Worm (Caenorhabditis elegans) whole organism, L4/young adult: ENCODE data around the gene T24C4.5.

ENCODE experiments used
- W03F9.2 ChIP-seq: fragments of 150-350 bp; optimal IDR thresholded peaks from 2 replicates; lab custom pipeline; 2014; ENCODE audit warnings: missing biosample characterization, missing genetic modification characterization
- dao-5 ChIP-seq: sonication (generic microtip); optimal IDR thresholded peaks from 2 replicates; lab custom pipeline; 2016; ENCODE audit warnings: missing genotype, missing genetic modification characterization, moderate library complexity, missing compliant biosample characterization
- him-1 ChIP-seq: sonication (generic microtip); optimal IDR thresholded peaks from 2 replicates; lab custom pipeline; 2016; ENCODE audit warnings: missing genotype, missing genetic modification reagents, missing genetic modification characterization, missing compliant biosample characterization

The T24C4.5 gene

DNA sequence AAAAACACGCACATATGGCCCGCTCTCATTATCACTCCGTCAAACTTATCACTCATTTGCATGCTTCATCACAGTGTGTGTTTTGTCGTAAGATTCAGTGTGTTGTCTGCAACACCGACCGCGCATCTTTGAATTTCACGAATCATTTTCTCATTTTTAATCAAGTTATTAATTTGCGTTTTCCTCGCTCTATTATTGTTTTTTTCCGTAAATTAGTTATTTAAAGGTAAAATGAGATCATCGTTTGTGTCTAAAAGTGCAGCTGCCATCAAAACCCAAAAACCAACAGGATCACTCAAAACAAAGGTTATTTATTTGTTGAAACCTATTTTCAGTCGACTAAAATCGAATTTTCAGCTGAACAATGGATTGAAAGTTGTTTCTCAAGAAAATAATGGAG, at the start of gene T24C4.5, which contains the start of gene ucr-2.3:
Gene T24C4.5, minus strand, starts transcription at position 101 of the 400 bp plus-strand sequence.
Gene ucr-2.3, plus strand, starts transcription at position 227 of the 400 bp plus-strand sequence.
- no peak for TF ChIP-seq W03F9.2 (tag; lab: Kevin White, UChicago)
- TF ChIP-seq dao-5, result no peak
- no peak for TF ChIP-seq him-1 (tag; lab: Kevin White, UChicago)

DNA sequence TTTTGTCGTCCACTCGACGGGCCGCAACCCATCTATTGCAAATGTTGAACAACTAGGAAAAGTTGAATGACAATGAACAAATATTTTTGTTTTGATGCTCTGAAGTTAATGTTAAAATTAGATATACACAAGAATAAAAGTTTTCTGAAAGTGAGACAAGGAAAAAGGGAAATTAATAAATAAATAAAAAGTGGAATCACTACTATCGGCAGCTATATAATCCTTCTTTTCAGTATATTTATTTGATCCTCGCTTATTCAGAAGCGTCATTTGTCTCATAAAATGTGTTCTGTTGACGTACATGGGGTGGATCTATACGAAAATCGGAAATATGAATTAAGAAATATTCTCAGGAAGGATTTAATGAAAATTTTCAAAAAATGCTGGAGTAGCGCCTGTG, 46.7 kb upstream of the T24C4.5 start, which contains the start of gene pef-1:
Gene pef-1, minus strand, starts transcription at position 101 of the 400 bp plus-strand sequence.
- TF ChIP-seq him-1 (tag; lab: Kevin White, UChicago), result no peak
- TF ChIP-seq dao-5, result no peak
- no peak for TF ChIP-seq W03F9.2 (tag; lab: Kevin White, UChicago)

DNA sequence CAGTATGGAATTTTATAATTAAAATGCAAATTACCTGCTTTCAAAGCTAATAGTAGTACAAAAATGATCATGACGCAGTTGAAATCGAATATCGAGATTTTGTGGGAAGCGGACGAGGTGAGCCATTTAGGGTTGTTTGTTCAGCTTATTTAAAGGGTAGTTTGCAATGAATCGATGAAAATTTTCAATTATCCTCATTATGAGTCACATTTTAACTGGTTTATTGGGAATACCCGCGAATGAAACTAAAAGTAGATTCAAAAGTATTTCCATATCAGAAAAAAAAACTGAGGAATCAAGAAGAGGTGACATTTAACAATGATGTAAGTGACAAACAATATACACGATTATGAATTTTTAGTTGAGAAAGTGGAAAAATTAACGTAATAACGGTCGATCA, 39.8 kb upstream of the T24C4.5 start, which contains the start of gene F23H11.7:
Gene F23H11.7, minus strand, starts transcription at position 101 of the 400 bp plus-strand sequence.
- TF ChIP-seq W03F9.2 (tag; lab: Kevin White, UChicago) (no peak), dao-5 (no peak), him-1 (tag; lab: Kevin White, UChicago) (no peak)

DNA sequence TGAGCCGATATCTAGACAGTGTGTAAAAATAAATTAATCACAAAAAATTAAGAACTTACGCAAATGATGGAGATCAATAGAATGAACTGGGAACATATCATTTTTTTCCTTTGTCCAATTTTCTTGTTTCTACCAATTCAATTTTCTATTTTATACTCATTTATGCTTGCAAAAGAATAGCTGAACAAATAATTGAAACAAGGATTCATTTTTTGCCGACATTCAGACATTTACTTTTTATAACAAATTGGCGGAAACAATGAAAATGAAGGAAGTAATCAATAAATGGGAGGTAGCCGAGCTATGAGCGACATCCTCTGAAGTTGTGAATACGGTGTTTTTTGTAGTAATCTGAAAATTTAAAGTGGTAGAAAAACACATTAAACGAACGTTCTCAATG, 37.4 kb upstream of the T24C4.5 start, which contains the start of gene idpp-13:
Gene idpp-13, minus strand, starts transcription at position 101 of the 400 bp plus-strand sequence.
- no peak for TF ChIP-seq him-1 (tag; lab: Kevin White, UChicago)
- TF ChIP-seq dao-5, result no peak
- TF ChIP-seq W03F9.2 (tag; lab: Kevin White, UChicago), result no peak

DNA sequence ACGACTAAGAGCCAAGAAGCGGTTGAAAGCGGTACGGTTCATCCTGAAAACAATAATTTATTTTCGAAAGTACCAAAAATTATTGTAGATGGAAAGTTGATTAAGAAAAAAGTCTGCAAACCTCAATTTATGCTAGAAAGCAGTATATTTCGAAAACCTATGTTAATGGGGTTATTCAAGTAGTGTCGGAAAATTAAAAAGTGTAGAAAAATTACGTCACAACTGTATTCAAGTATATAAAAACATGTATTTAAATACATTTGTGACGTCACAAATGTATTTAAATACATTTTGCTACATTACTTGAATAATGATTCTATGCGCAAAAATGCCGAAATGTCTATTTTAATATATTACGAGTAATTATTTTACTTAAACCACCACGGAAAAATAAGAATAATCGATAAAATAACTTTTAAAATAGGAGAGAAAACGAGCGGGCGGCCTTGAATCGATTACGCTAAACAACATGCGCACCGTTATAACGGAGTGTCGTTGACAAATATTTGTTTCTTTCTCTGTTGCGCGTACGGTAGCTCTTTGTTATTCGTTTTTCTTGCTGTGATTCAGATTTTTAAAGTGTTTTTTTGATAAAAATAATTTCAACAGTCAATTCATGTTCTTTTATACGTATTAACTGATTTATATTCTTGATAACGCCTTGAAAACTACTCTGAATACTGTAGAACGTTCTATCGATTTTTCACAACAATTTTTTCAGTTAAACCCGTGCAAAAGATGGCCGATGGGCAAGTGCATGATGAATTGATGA, 31.2 kb upstream of the T24C4.5 start, which contains the start of the genes F23H11.5 and bra-2:
Gene F23H11.5, minus strand, starts transcription at position 51 of the 772 bp plus-strand sequence.
Gene bra-2, plus strand, starts transcription at position 722 of the 772 bp plus-strand sequence.
- TF ChIP-seq W03F9.2 (tag; lab: Kevin White, UChicago) (no peak), him-1 (tag; lab: Kevin White, UChicago) (no peak), dao-5 (no peak)

DNA sequence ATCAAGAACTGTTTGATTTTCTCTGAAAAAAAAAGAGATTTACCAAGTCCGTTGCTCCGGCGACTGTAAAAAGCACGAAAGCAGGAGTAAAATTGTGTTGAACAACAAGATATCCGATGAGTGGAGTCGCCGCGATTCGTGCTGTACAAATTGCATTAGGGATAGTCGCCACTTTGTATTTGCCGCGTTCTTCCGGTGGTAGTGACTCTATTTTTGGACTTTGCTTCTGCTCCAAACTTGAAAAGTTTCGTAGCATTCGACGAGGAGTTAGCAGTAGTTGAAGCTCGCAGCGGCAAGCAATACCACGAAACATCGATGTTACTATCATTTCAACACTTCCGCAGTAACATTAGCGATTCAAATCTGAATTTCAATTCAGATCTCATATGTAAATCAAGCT, 30.0 kb upstream of the T24C4.5 start, which contains the start of gene crls-1:
Gene crls-1, minus strand, starts transcription at position 363 of the 400 bp plus-strand sequence.
- TF ChIP-seq him-1 (tag; lab: Kevin White, UChicago), result no peak
- TF ChIP-seq dao-5, result no peak
- TF ChIP-seq W03F9.2 (tag; lab: Kevin White, UChicago), result no peak

DNA sequence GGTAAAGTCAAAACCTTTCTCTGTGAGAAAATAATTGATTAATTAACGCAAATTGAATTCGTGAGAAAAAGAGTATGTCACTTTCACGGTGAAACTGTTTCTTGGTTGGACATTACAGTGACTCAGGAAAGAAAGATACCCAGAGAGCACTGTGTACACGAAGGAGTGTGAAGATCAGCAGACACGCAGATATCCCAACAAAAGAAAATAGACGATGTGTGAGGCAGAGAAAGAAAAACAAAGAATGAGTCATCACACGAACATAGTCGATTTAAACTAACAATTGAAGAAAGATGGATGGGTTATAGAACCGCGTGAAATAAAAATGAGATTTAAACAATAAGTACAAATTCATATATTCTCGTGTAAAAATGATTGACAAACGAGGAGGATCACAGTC, 28.5 kb upstream of the T24C4.5 start:
- TF ChIP-seq W03F9.2 (tag; lab: Kevin White, UChicago), result no peak
- TF ChIP-seq him-1 (tag; lab: Kevin White, UChicago), result no peak

DNA sequence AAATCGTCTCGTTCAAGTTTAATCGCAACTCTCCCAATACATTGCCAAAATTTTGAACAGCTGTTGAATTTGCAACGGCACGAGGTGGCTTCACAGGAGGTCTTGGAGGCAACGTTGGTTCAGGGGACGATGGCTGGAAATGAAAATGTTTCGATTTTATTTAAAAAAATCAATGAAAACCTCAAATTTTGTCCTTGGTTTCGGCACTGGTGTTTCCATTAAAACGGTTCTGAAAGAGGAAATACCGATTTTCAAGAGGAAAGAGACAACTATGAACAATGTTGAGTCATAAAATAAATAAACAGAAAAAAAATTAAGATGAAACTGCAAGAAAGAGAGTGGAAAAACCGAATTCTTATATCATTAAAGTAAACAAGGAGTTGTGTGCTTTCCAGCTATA, 27.8 kb upstream of the T24C4.5 start, which contains the start of gene F23H11.4:
Gene F23H11.4, minus strand, starts transcription at position 229 of the 400 bp plus-strand sequence.
- no peak for TF ChIP-seq W03F9.2 (tag; lab: Kevin White, UChicago)
- TF ChIP-seq dao-5, result no peak
- no peak for TF ChIP-seq him-1 (tag; lab: Kevin White, UChicago)

DNA sequence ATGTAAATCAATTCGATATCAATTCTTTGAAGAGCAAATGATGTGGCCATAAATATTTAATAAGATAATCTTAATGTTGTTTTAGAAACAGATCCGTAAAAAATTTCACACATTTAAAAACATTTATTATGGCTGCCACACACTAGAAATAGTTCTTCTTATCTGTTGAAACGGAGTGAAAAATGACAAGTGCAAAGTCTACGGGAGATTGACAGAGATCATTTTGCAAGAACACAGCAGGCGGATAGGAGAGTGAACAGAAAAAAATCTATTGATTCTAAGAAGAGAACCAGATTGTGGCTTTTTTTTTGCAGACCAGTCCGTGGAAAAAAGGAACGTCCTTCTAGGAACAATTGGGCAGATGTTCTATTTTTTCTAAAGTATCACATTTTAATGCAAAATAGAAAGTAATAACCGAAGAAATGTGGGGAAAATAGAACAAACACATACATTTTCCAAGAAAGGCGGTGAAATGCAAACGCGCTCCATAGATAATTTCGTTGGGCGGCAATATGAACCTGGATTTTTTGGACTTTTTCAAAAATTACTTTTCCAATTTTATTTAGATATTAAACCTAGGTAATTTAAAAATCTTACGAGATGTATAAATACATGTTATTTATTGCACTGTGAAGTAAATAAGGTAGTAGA, 22.2 kb upstream of the T24C4.5 start:
- TF ChIP-seq him-1 (tag; lab: Kevin White, UChicago), result no peak
- no peak for TF ChIP-seq W03F9.2 (tag; lab: Kevin White, UChicago)
- TF ChIP-seq dao-5, result no peak

DNA sequence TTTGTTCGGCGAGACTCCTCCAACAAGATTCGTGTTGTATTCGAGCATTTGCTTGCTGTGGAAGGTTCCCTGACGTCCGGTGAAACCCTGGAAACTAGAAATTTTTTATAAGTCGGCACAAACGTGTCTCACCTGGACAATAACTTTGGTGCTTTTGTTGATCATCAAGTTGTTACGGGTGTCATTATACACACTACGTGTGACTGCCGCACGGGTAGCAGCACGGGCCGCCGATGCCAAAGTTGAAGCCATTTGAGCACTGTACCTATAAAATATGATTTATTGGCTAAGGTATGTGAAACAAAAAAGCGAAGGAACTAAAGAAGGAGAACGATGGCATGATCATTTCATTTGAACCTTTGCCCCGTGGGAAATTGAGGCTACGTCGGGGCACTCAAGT, 21.6 kb upstream of the T24C4.5 start, which contains the start of gene sucl-2:
Gene sucl-2, minus strand, starts transcription at position 265 of the 400 bp plus-strand sequence.
- TF ChIP-seq dao-5 (no peak), W03F9.2 (tag; lab: Kevin White, UChicago) (no peak), him-1 (tag; lab: Kevin White, UChicago) (no peak)

DNA sequence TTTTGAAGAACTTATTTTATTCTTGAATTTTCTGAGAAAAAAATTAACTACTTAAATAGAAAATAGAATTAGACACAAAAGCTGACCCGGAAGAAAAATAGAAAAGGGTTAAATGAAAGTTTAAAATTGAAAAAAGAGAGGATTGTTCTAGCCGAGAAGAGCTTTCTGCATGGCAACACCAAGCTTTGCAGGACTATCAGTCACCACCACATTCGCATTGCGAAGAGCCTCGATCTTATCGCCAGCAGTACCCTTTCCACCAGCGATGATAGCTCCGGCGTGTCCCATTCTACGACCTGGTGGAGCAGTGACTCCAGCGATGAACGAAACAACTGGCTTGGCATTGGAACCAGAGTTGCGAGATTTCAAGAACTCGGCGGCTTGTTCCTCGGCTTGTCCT, 20.6 kb upstream of the T24C4.5 start:
- no peak for TF ChIP-seq dao-5
- no peak for TF ChIP-seq him-1 (tag; lab: Kevin White, UChicago)
- no peak for TF ChIP-seq W03F9.2 (tag; lab: Kevin White, UChicago)

DNA sequence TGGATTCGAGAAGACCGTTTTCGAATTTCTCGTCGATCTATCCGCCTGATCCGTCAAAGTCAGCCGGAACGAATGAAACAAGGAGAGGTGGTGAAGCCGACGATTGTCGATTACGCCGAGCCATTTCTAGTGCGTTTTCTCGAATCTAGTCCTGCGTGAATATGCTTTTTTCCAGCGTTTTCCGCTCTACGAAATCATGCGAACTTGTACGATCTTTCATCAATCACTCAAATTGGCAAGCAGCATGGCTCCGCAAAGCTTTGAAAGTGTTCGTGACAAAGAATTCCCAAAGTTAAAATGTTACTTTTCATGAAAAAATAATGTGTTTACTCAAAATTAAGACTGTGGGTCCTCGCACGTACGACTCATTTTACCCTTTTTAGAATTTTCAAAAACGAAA, 17.4 kb upstream of the T24C4.5 start:
- no peak for TF ChIP-seq him-1 (tag; lab: Kevin White, UChicago)
- TF ChIP-seq W03F9.2 (tag; lab: Kevin White, UChicago), result no peak
- TF ChIP-seq dao-5, result no peak

DNA sequence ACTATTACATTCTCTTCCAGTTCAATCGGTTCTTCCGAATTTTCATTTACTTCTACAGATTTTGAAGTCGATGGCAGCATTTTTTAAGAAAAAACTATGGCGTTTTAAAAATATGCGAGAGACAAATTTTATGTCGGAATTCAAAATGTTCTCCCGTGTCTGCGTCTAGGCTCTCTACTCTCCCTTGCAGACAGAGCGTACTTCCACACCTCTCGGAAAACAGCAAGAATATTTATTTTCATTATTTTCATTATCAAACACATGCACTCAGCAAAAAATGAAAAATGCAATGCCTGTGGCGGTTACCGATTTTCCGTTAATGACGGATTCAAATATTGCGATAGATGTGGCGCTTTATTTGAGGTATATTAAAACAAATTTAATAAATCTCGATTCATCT, 16.0 kb upstream of the T24C4.5 start, which contains the start of the genes ztf-18 and F23H11.2:
Gene ztf-18, minus strand, starts transcription at position 188 of the 400 bp plus-strand sequence.
Gene F23H11.2, plus strand, starts transcription at position 223 of the 400 bp plus-strand sequence.
- TF ChIP-seq dao-5 (no peak), him-1 (tag; lab: Kevin White, UChicago) (no peak), W03F9.2 (tag; lab: Kevin White, UChicago) (no peak)
